Fruit fly (Drosophila melanogaster) whole organism, prepupa: ENCODE results near the gene CG8814.

ENCODE experiments used
- CG34406 ChIP-seq: fragments of 200-800 bp; sonication (Bioruptor generic); optimal IDR thresholded peaks from 3 replicates; lab custom pipeline; 2016; ENCODE audit warnings: missing biosample characterization, missing genetic modification characterization
- CG8319 ChIP-seq: fragments of 200-800 bp; sonication (Bioruptor generic); optimal IDR thresholded peaks from 3 replicates; lab custom pipeline; 2016; ENCODE audit warnings: missing biosample characterization, missing genetic modification characterization
- dsx ChIP-seq: fragments of 200-800 bp; optimal IDR thresholded peaks from 3 replicates; lab custom pipeline; 2019; ENCODE audit warnings: missing biosample characterization, mild to moderate bottlenecking, missing genetic modification characterization, moderate library complexity; ENCODE audit not compliant: poor library complexity, severe bottlenecking
- lz ChIP-seq: fragments of 200-800 bp; sonication (Bioruptor generic); optimal IDR thresholded peaks from 3 replicates; lab custom pipeline; 2016; ENCODE audit warnings: missing biosample characterization, missing genetic modification characterization

- TF ChIP-seq CG34406 (GFP tag; lab: Kevin White, UChicago) = no peak
- TF ChIP-seq dsx (GFP tag; lab: Kevin White, UChicago) = no peak
- TF ChIP-seq CG8319 (GFP tag; lab: Kevin White, UChicago) = no peak
- TF ChIP-seq lz = no peak
These were observed 16.5 kb downstream of the CG8814 start for dm6 chr2L:2891200-2891599.
